Worm (Caenorhabditis elegans) whole organism, L4 larva: ENCODE results near the gene sri-19.
"Not testable (repeated sequence)": the region's sequence is repeated elsewhere in the genome, so short reads cannot be mapped to it uniquely, and the experiment has no call there.

ENCODE experiments used
- F37D6.2 ChIP-seq: sonication (generic microtip); optimal IDR thresholded peaks from 2 replicates; lab custom pipeline; 2016; ENCODE audit warnings: mild to moderate bottlenecking, missing genetic modification characterization, missing compliant biosample characterization
- T20F7.1 ChIP-seq: fragments of 200-800 bp; sonication (Bioruptor generic); optimal IDR thresholded peaks from 2 replicates; lab custom pipeline; 2018; ENCODE audit warnings: mild to moderate bottlenecking, missing genetic modification characterization, missing compliant biosample characterization
- Y48G9A.11 ChIP-seq: fragments of 200-800 bp; sonication (Bioruptor generic); IDR thresholded peaks from 2 replicates; pipeline ENCODE4 v1.3.6; 2022; ENCODE audit warnings: missing genetic modification reagents, missing genetic modification characterization, missing compliant biosample characterization
- Y5F2A.4 ChIP-seq: fragments of 200-800 bp; sonication (Bioruptor generic); optimal IDR thresholded peaks from 2 replicates; lab custom pipeline; 2018; ENCODE audit warnings: mild to moderate bottlenecking, missing genetic modification characterization, missing compliant biosample characterization
- Y75B8A.6 ChIP-seq: fragments of 200-800 bp; sonication (Bioruptor generic); IDR thresholded peaks from 2 replicates; pipeline ENCODE4 v1.3.6; 2022; ENCODE audit warnings: missing genetic modification reagents, missing genetic modification characterization, missing compliant biosample characterization
- ZK337.2 ChIP-seq: fragments of 200-800 bp; sonication (Bioruptor generic); IDR thresholded peaks from 2 replicates; pipeline ENCODE4 v1.3.6; 2022; ENCODE audit warnings: missing genetic modification reagents, missing genetic modification characterization, missing compliant biosample characterization
- ceh-28 ChIP-seq: fragments of 150-350 bp; optimal IDR thresholded peaks from 2 replicates; lab custom pipeline; 2014; ENCODE audit warnings: missing biosample characterization, missing genetic modification reagents, missing genetic modification characterization
- ceh-82 ChIP-seq: sonication (generic microtip); optimal IDR thresholded peaks from 2 replicates; lab custom pipeline; 2017; ENCODE audit warnings: missing biosample characterization, missing genetic modification characterization
- ces-1 ChIP-seq: fragments of 150-350 bp; sonication (generic microtip); optimal IDR thresholded peaks from 4 replicates; lab custom pipeline; 2014; ENCODE audit warnings: missing biosample characterization, missing genetic modification reagents, missing genetic modification characterization
- ctbp-1 ChIP-seq: fragments of 200-800 bp; sonication (Bioruptor generic); IDR thresholded peaks from 2 replicates; pipeline ENCODE4 v1.3.6; 2022; ENCODE audit warnings: missing genetic modification reagents, missing genetic modification characterization, missing compliant biosample characterization
- daf-16 ChIP-seq, 3 experiments: sonication (generic microtip); optimal IDR thresholded peaks; 2 replicates each; lab custom pipeline; 2016 to 2017; ENCODE audit warnings: missing genetic modification characterization in 3 of 3, missing genetic modification reagents in 3 of 3, mild to moderate bottlenecking in 2 of 3, missing compliant biosample characterization in 2 of 3, missing biosample characterization in 1 of 3, moderate library complexity in 1 of 3
- daf-19 ChIP-seq: fragments of 200-800 bp; sonication (Bioruptor generic); conservative IDR thresholded peaks from 2 replicates; pipeline ENCODE4 v1.3.6; 2022; ENCODE audit warnings: missing genetic modification characterization, missing compliant biosample characterization
- daf-8 ChIP-seq: fragments of 200-800 bp; sonication (Bioruptor generic); IDR thresholded peaks from 2 replicates; pipeline ENCODE4 v1.3.6; 2022; ENCODE audit warnings: missing genetic modification characterization, missing compliant biosample characterization
- dmd-8 ChIP-seq: fragments of 200-800 bp; sonication (Bioruptor generic); IDR thresholded peaks from 2 replicates; pipeline ENCODE4 v1.3.6; 2022; ENCODE audit warnings: missing genetic modification characterization, missing compliant biosample characterization
- duxl-1 ChIP-seq: sonication (generic microtip); optimal IDR thresholded peaks from 2 replicates; lab custom pipeline; 2016; ENCODE audit warnings: mild to moderate bottlenecking, missing genetic modification characterization, moderate library complexity, missing compliant biosample characterization; ENCODE audit not compliant: poor library complexity
- gei-8 ChIP-seq: fragments of 200-800 bp; sonication (Bioruptor generic); optimal IDR thresholded peaks from 2 replicates; lab custom pipeline; 2018; ENCODE audit warnings: mild to moderate bottlenecking, missing genetic modification characterization, missing compliant biosample characterization
- hlh-11 ChIP-seq: fragments of 200-800 bp; sonication (Bioruptor generic); optimal IDR thresholded peaks from 2 replicates; lab custom pipeline; 2018; ENCODE audit warnings: mild to moderate bottlenecking, missing genetic modification characterization, missing compliant biosample characterization
- lin-1 ChIP-seq: fragments of 200-800 bp; sonication (Bioruptor generic); IDR thresholded peaks from 2 replicates; pipeline ENCODE4 v1.3.6; 2022; ENCODE audit warnings: missing genetic modification reagents, missing genetic modification characterization, missing compliant biosample characterization
- lin-29 ChIP-seq: fragments of 200-800 bp; sonication (Bioruptor generic); IDR thresholded peaks from 2 replicates; pipeline ENCODE4 v1.3.6; 2022; ENCODE audit warnings: missing genetic modification reagents, missing genetic modification characterization, missing compliant biosample characterization
- lin-38 ChIP-seq: fragments of 200-800 bp; sonication (Bioruptor generic); IDR thresholded peaks from 2 replicates; pipeline ENCODE4 v1.3.6; 2022; ENCODE audit warnings: missing genetic modification reagents, missing genetic modification characterization, missing compliant biosample characterization
- lir-3 ChIP-seq: sonication (generic microtip); optimal IDR thresholded peaks from 2 replicates; lab custom pipeline; 2016; ENCODE audit warnings: mild to moderate bottlenecking, missing genetic modification characterization, missing compliant biosample characterization
- madf-5 ChIP-seq, 2 experiments: fragments of 200-800 bp; sonication (Bioruptor generic); IDR thresholded peaks; 2 replicates each; pipeline ENCODE4 v1.3.6; 2022; ENCODE audit warnings: missing compliant biosample characterization in 2 of 2, missing genetic modification characterization in 2 of 2
- nhr-102 ChIP-seq: sonication (generic microtip); optimal IDR thresholded peaks from 2 replicates; lab custom pipeline; 2016; ENCODE audit warnings: mild to moderate bottlenecking, missing genetic modification characterization, moderate library complexity, missing compliant biosample characterization
- nhr-11 ChIP-seq: fragments of 150-350 bp; optimal IDR thresholded peaks from 2 replicates; lab custom pipeline; 2014; ENCODE audit warnings: missing biosample characterization, missing genetic modification characterization
- nhr-111 ChIP-seq: fragments of 200-800 bp; sonication (Bioruptor generic); optimal IDR thresholded peaks from 2 replicates; lab custom pipeline; 2018; ENCODE audit warnings: mild to moderate bottlenecking, missing genetic modification characterization, missing compliant biosample characterization
- nhr-25 ChIP-seq: sonication (generic microtip); optimal IDR thresholded peaks from 2 replicates; lab custom pipeline; 2017; ENCODE audit warnings: missing genetic modification characterization, mild to moderate bottlenecking, missing compliant biosample characterization, antibody characterized with exemption, moderate library complexity, borderline replicate concordance; ENCODE audit not compliant: insufficient read depth
- nhr-6 ChIP-seq: fragments of 150-350 bp; optimal IDR thresholded peaks from 2 replicates; lab custom pipeline; 2014; ENCODE audit warnings: missing biosample characterization, missing genetic modification characterization
- nhr-76 ChIP-seq: fragments of 150-350 bp; optimal IDR thresholded peaks from 2 replicates; lab custom pipeline; 2014; ENCODE audit warnings: missing biosample characterization, missing genetic modification characterization
- nhr-77 ChIP-seq: fragments of 150-350 bp; optimal IDR thresholded peaks from 2 replicates; lab custom pipeline; 2014; ENCODE audit warnings: missing biosample characterization, missing genetic modification characterization
- pha-4 ChIP-seq, 2 experiments: fragments of 150-350 bp in 1 of 2; fragments of 200-800 bp in 1 of 2; sonication (Bioruptor generic) in 1 of 2; IDR thresholded peaks in 1 of 2; optimal IDR thresholded peaks in 1 of 2; 2 replicates each; pipeline versions ENCODE4 v1.3.6 to Lab custom; 2014 to 2022; ENCODE audit warnings: missing genetic modification characterization in 2 of 2, missing genetic modification reagents in 2 of 2, missing biosample characterization in 1 of 2, missing compliant biosample characterization in 1 of 2
- php-3 ChIP-seq: fragments of 200-800 bp; sonication (Bioruptor generic); IDR thresholded peaks from 2 replicates; pipeline ENCODE4 v1.3.6; 2022; ENCODE audit warnings: missing genetic modification reagents, missing genetic modification characterization, missing compliant biosample characterization
- snpc-1.2 ChIP-seq: fragments of 200-800 bp; sonication (Bioruptor generic); IDR thresholded peaks from 2 replicates; pipeline ENCODE4 v1.3.6; 2022; ENCODE audit warnings: missing genetic modification reagents, missing genetic modification characterization, missing compliant biosample characterization
- snpc-4 ChIP-seq: fragments of 150-350 bp; optimal IDR thresholded peaks from 2 replicates; lab custom pipeline; 2014; ENCODE audit warnings: missing biosample characterization, missing genetic modification characterization
- spr-3 ChIP-seq: fragments of 200-800 bp; sonication (Bioruptor generic); optimal IDR thresholded peaks from 2 replicates; lab custom pipeline; 2018; ENCODE audit warnings: mild to moderate bottlenecking, missing genetic modification characterization, missing compliant biosample characterization
- tag-97 ChIP-seq: fragments of 200-800 bp; sonication (Bioruptor generic); IDR thresholded peaks from 2 replicates; pipeline ENCODE4 v1.3.6; 2022; ENCODE audit warnings: missing genetic modification characterization, missing compliant biosample characterization
- unc-39 ChIP-seq: sonication (generic microtip); optimal IDR thresholded peaks from 2 replicates; lab custom pipeline; 2017; ENCODE audit warnings: missing biosample characterization, missing genetic modification characterization
- unc-62 ChIP-seq, 3 experiments: fragments of 150-350 bp in 1 of 3; sonication (generic microtip); optimal IDR thresholded peaks in 2 of 3; peaks in 1 of 3; 1 replicate in 1 of 3; 2 replicates in 2 of 3; lab custom pipeline; 2014 to 2017; ENCODE audit warnings: missing biosample characterization in 3 of 3, missing genetic modification characterization in 3 of 3, missing genetic modification reagents in 3 of 3, missing genotype in 1 of 3
- vab-7 ChIP-seq: fragments of 200-800 bp; sonication (Bioruptor generic); IDR thresholded peaks from 2 replicates; pipeline ENCODE4 v1.3.6; 2022; ENCODE audit warnings: missing genetic modification reagents, missing genetic modification characterization, missing compliant biosample characterization
- zip-2 ChIP-seq: fragments of 150-350 bp; optimal IDR thresholded peaks from 2 replicates; lab custom pipeline; 2014; ENCODE audit warnings: missing biosample characterization, missing genetic modification characterization

The sri-19 gene

DNA sequence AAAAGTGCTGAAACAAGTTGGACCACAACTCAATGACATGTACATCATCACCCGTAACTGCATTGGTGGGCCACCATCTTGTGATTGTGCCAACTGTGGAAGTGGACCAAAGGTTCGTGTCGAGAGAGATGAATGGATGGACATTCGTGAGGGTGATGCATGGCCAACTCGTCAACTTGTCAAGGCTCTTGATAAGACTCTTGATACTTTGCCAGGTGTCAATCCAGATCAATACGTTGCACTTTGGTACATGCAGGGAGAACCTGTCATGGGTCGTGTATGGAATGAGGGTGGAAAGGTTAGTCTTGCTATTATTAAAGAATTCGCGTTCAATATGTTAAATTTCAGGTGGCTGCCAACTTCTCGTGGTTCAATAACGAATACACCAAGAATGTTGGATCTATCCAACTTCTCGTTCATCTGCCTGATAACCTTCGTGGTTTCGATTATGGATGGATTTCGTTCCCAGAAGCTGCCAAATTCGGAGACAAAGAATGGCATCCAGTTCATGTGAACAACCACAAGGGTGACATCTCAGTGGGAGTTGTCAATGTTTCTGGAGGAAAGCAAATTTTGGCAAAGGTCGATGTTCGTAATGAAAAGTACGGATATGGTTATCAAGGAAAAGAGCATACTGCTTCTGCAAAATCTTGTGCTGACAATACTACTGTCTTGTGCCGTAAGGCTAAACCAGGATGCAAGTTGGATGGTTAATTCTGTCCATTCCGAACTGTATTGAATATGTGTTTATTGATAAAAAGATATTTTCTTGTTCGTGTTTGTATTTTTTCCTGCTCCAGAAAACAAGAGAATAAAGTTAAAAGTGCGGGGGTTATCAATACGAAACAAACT, 7.6 kb upstream of the sri-19 start:
- TF ChIP-seq nhr-11: no peak
- TF ChIP-seq dmd-8 (GFP tag; lab: Robert Waterston, UW): no peak
- TF ChIP-seq tag-97: no peak
- TF ChIP-seq snpc-1.2 (GFP tag; lab: Robert Waterston, UW): no peak
- TF ChIP-seq nhr-77 (tag; lab: Kevin White, UChicago): no peak
- TF ChIP-seq gei-8: peak; percentile 16
- TF ChIP-seq lir-3 (tag; lab: Kevin White, UChicago): no peak
- TF ChIP-seq ctbp-1 (GFP tag; lab: Robert Waterston, UW): no peak
- no peak for TF ChIP-seq daf-8
- TF ChIP-seq nhr-102 (tag; lab: Kevin White, UChicago): no peak
- TF ChIP-seq nhr-6: no peak
- peak in 1 of 2 experiments; percentile 92 for TF ChIP-seq unc-62 (GFP tag; optimal IDR thresholded peaks at IDR 0.05 in 1 of 2; lab: Kevin White, UChicago)
- no peak for TF ChIP-seq unc-62 (tag; optimal IDR thresholded peaks at IDR 0.05; lab: Kevin White, UChicago)
- TF ChIP-seq nhr-76 (tag; lab: Kevin White, UChicago): no peak
- TF ChIP-seq hlh-11 (tag; lab: Kevin White, UChicago): no peak
- TF ChIP-seq madf-5 (GFP tag; IDR thresholded peaks at IDR 0.05; lab: Robert Waterston, UW): no peak
- TF ChIP-seq, all 104 proteins: peak for 2

DNA sequence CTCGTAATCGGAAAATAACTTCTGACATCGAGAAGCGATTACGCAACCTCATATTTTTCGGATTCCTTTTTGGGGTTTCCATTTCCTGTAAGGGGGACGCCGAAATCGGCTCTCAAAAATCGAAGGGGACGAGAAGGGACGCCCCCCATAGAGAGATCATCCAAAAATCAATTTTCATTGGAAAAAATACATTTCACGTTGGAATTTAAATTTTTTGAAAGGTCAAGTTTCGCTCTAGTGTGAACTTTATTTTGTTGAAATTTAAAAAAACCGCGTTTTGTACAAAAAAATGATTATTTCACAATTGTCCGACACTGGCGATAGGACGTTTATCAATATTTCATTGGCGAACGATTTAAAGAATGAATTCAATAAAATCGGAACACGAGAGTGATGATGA, 6.2 kb upstream of the sri-19 start, which contains the start of gene Y69E1A.3:
Gene Y69E1A.3 (plus strand): TSS at position 301 of the 400 bp plus-strand sequence.
- TF ChIP-seq unc-62 (GFP tag; optimal IDR thresholded peaks at IDR 0.05 in 1 of 2; lab: Kevin White, UChicago) (no peak), unc-62 (tag; optimal IDR thresholded peaks at IDR 0.05; lab: Kevin White, UChicago) (no peak), nhr-11 (no peak), lin-1 (no peak), nhr-102 (tag; lab: Kevin White, UChicago) (no peak), pha-4 (GFP tag; IDR thresholded peaks at IDR 0.05; lab: Robert Waterston, UW) (no peak), pha-4 (tag; optimal IDR thresholded peaks at IDR 0.05; lab: Kevin White, UChicago) (no peak), lin-29 (GFP tag; lab: Robert Waterston, UW) (no peak), Y48G9A.11 (no peak), nhr-111 (GFP tag; lab: Kevin White, UChicago) (no peak), T20F7.1 (no peak), ceh-28 (tag; lab: Kevin White, UChicago) (no peak), nhr-25 (tag; lab: Kevin White, UChicago) (no peak)

DNA sequence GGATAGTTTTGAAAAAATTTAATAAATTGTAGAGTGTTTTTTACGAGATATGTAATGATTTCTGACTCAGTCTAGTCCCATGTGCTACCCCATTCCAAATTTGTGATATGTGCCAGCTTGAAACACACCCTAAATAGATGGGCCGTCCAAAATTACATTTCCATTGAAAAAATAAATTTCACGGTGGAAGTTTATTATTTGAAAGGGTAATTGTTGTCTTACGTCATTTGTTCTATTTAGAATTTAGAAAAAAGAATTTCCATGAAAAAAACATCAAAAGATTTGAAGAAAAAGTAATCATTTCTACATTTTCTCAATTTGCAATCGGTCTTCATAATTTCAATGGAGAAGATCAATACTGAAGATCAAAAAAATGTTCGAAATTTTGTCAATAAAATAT, 3.2 kb upstream of the sri-19 start, which contains the start of gene Y69E1A.4:
Gene Y69E1A.4 (plus strand): TSS at position 301 of the 400 bp plus-strand sequence.
- TF ChIP-seq snpc-4; lin-38 (GFP tag; lab: Robert Waterston, UW); F37D6.2 (tag; lab: Kevin White, UChicago): not testable (repeated sequence)

DNA sequence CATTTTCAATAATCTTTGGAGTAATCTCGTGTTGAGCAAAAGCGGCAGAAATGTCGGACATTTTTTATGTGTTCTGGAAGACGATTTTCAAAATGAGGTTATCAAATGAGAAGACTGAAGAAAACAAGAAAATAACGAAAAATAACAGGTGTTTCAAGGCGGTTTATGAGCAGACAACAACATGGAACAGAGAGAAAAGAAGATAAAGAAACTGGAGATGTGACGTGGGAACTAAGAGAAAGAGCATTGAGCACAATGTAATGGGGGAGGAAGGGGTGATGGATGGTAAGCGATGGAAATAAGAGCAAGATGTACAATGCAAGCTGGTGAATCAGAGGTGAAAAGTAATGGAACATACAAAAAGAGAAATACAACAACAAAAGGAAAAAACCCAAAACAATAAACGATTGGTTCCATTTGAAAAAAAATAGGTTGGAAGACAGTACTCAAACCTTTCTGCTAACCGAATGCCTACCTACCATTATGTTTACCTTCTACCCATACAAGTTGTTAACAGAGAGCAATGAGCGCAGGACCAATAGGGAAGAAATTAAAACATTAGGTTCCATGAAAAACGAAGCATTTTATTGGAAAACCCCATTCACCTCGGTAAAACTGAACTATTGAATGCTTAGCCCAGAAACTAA, 466 bp upstream of the sri-19 start, which contains the start of gene Y69E1A.5:
Gene Y69E1A.5 (minus strand): TSS at position 73 of the 647 bp plus-strand sequence.
- peak in 1 of 2 experiments; percentile 41 for TF ChIP-seq daf-16 (GFP tag; optimal IDR thresholded peaks at IDR 0.05; lab: Kevin White, UChicago)
- TF ChIP-seq daf-16 (tag; optimal IDR thresholded peaks at IDR 0.05; lab: Kevin White, UChicago): no peak
- no peak for TF ChIP-seq php-3
- TF ChIP-seq unc-62 (GFP tag; optimal IDR thresholded peaks at IDR 0.05 in 1 of 2; lab: Kevin White, UChicago): peak in 1 of 2 experiments; percentile 97
- no peak for TF ChIP-seq unc-62 (tag; optimal IDR thresholded peaks at IDR 0.05; lab: Kevin White, UChicago)
- no peak for TF ChIP-seq ces-1 (GFP tag; lab: Kevin White, UChicago)
- TF ChIP-seq daf-19 (GFP tag; lab: Robert Waterston, UW): no peak
- TF ChIP-seq Y5F2A.4 (GFP tag; lab: Kevin White, UChicago): no peak
- no peak for TF ChIP-seq unc-39
- TF ChIP-seq F37D6.2 (tag; lab: Kevin White, UChicago): no peak
- no peak for TF ChIP-seq zip-2 (tag; lab: Kevin White, UChicago)
- TF ChIP-seq duxl-1 (tag; lab: Kevin White, UChicago): no peak
- TF ChIP-seq lin-1: no peak
- TF ChIP-seq ceh-82 (tag; lab: Kevin White, UChicago): no peak
- no peak for TF ChIP-seq vab-7 (GFP tag; lab: Robert Waterston, UW)
- TF ChIP-seq nhr-77 (tag; lab: Kevin White, UChicago): no peak
- TF ChIP-seq ZK337.2: no peak
- TF ChIP-seq Y75B8A.6 (GFP tag; lab: Robert Waterston, UW): no peak
- no peak for TF ChIP-seq spr-3
- no peak for TF ChIP-seq nhr-11
